Worm (Caenorhabditis elegans) whole organism, L1 larva: Measurements from ENCODE around the gene C06A8.8.

Experiments used
- C04F5.9 ChIP-seq: sonication (generic microtip); optimal IDR thresholded peaks from 2 replicates; lab custom pipeline; 2016; ENCODE audit warnings: missing genetic modification characterization, missing compliant biosample characterization
- C34B4.2 ChIP-seq: sonication (generic microtip); optimal IDR thresholded peaks from 2 replicates; lab custom pipeline; 2017; ENCODE audit warnings: mild to moderate bottlenecking, missing genetic modification characterization, missing compliant biosample characterization
- F16B12.6 ChIP-seq: fragments of 150-350 bp; optimal IDR thresholded peaks from 2 replicates; lab custom pipeline; 2014; ENCODE audit warnings: missing biosample characterization, missing genetic modification characterization
- Y116A8C.19 ChIP-seq: sonication (generic microtip); optimal IDR thresholded peaks from 2 replicates; lab custom pipeline; 2016; ENCODE audit warnings: missing compliant biosample characterization, missing genetic modification characterization, borderline replicate concordance
- ama-1 ChIP-seq: fragments of 150-350 bp; optimal IDR thresholded peaks from 2 replicates; lab custom pipeline; 2014
- blmp-1 ChIP-seq: fragments of 150-350 bp; optimal IDR thresholded peaks from 2 replicates; lab custom pipeline; 2014; ENCODE audit warnings: missing biosample characterization, missing genetic modification characterization
- ceh-88 ChIP-seq: fragments of 200-800 bp; sonication (Bioruptor generic); IDR thresholded peaks from 2 replicates; pipeline ENCODE4 v1.3.6; 2022; ENCODE audit warnings: missing genetic modification characterization, missing compliant biosample characterization
- ceh-90 ChIP-seq: sonication (generic microtip); optimal IDR thresholded peaks from 2 replicates; lab custom pipeline; 2016; ENCODE audit warnings: missing genetic modification characterization, missing compliant biosample characterization
- dpl-1 ChIP-seq, 3 experiments: fragments of 150-350 bp in 2 of 3; sonication (generic microtip) in 1 of 3; optimal IDR thresholded peaks; 2 replicates each; lab custom pipeline; 2014 to 2017; ENCODE audit warnings: missing biosample characterization in 3 of 3, missing genetic modification characterization in 3 of 3, missing genetic modification reagents in 3 of 3
- dsc-1 ChIP-seq: sonication (generic microtip); optimal IDR thresholded peaks from 2 replicates; lab custom pipeline; 2016; ENCODE audit warnings: mild to moderate bottlenecking, missing genetic modification characterization, missing compliant biosample characterization
- efl-1 ChIP-seq, 4 experiments: fragments of 150-350 bp; optimal IDR thresholded peaks in 3 of 4; peaks in 1 of 4; 1 replicate in 1 of 4; 2 replicates in 3 of 4; lab custom pipeline; 2014; ENCODE audit warnings: missing biosample characterization in 2 of 4, missing genetic modification characterization in 2 of 4, missing genetic modification reagents in 2 of 4
- egl-13 ChIP-seq: sonication (generic microtip); optimal IDR thresholded peaks from 2 replicates; lab custom pipeline; 2016; ENCODE audit warnings: missing genotype, missing genetic modification reagents, missing genetic modification characterization, missing compliant biosample characterization
- elt-3 ChIP-seq, 6 experiments: fragments of 150-350 bp in 1 of 6; sonication (generic microtip); optimal IDR thresholded peaks; 2 replicates each; lab custom pipeline; 2017 to 2018; ENCODE audit warnings: missing biosample characterization in 6 of 6, missing genetic modification characterization in 6 of 6, inconsistent platforms in 1 of 6
- ets-5 ChIP-seq: fragments of 200-800 bp; sonication (Bioruptor generic); IDR thresholded peaks from 2 replicates; pipeline ENCODE4 v1.3.6; 2022; ENCODE audit warnings: missing genetic modification characterization, missing compliant biosample characterization
- fkh-10 ChIP-seq: sonication (generic microtip); optimal IDR thresholded peaks from 2 replicates; lab custom pipeline; 2017; ENCODE audit warnings: missing biosample characterization, missing genetic modification reagents, missing genetic modification characterization
- fos-1 ChIP-seq: fragments of 150-350 bp; optimal IDR thresholded peaks from 2 replicates; lab custom pipeline; 2014; ENCODE audit warnings: missing biosample characterization, missing genetic modification characterization
- grh-1 ChIP-seq: fragments of 200-800 bp; sonication (Bioruptor generic); IDR thresholded peaks from 2 replicates; pipeline ENCODE4 v1.3.6; 2022; ENCODE audit warnings: missing genetic modification reagents, missing genetic modification characterization, missing compliant biosample characterization
- irx-1 ChIP-seq: sonication (generic microtip); optimal IDR thresholded peaks from 2 replicates; lab custom pipeline; 2016; ENCODE audit warnings: missing genetic modification characterization, missing compliant biosample characterization
- isw-1 ChIP-seq: fragments of 200-800 bp; sonication (Bioruptor generic); IDR thresholded peaks from 2 replicates; pipeline ENCODE4 v1.3.6; 2022; ENCODE audit warnings: missing genetic modification characterization, missing compliant biosample characterization
- jun-1 ChIP-seq: fragments of 150-350 bp; optimal IDR thresholded peaks from 2 replicates; lab custom pipeline; 2014; ENCODE audit warnings: missing biosample characterization, missing genetic modification reagents, missing genetic modification characterization
- lin-13 ChIP-seq: fragments of 150-350 bp; optimal IDR thresholded peaks from 2 replicates; lab custom pipeline; 2014; ENCODE audit warnings: missing biosample characterization, missing genetic modification reagents, missing genetic modification characterization
- lin-14 ChIP-seq: fragments of 200-800 bp; sonication (Bioruptor generic); optimal IDR thresholded peaks from 2 replicates; lab custom pipeline; 2018; ENCODE audit warnings: mild to moderate bottlenecking, missing genetic modification characterization, moderate library complexity, missing compliant biosample characterization
- lin-39 ChIP-seq: fragments of 150-350 bp; optimal IDR thresholded peaks from 2 replicates; lab custom pipeline; 2014; ENCODE audit warnings: missing biosample characterization, missing genetic modification reagents, missing genetic modification characterization
- mdl-1 ChIP-seq, 2 experiments: fragments of 150-350 bp; optimal IDR thresholded peaks; 2 replicates each; lab custom pipeline; 2014 to 2017; ENCODE audit warnings: missing biosample characterization in 2 of 2, missing genetic modification characterization in 2 of 2, inconsistent platforms in 1 of 2
- mep-1 ChIP-seq: fragments of 150-350 bp; optimal IDR thresholded peaks from 2 replicates; lab custom pipeline; 2014; ENCODE audit warnings: missing biosample characterization, missing genetic modification characterization
- nhr-12 ChIP-seq: sonication (generic microtip); optimal IDR thresholded peaks from 2 replicates; lab custom pipeline; 2017; ENCODE audit warnings: missing biosample characterization, missing genetic modification characterization
- nhr-237 ChIP-seq: fragments of 150-350 bp; optimal IDR thresholded peaks from 2 replicates; lab custom pipeline; 2014; ENCODE audit warnings: missing biosample characterization, missing genetic modification characterization
- nhr-28 ChIP-seq: fragments of 150-350 bp; optimal IDR thresholded peaks from 2 replicates; lab custom pipeline; 2014; ENCODE audit warnings: missing biosample characterization, missing genetic modification characterization
- nhr-47 ChIP-seq: sonication (generic microtip); optimal IDR thresholded peaks from 2 replicates; lab custom pipeline; 2016; ENCODE audit warnings: mild to moderate bottlenecking, missing genetic modification characterization, moderate library complexity, missing compliant biosample characterization
- nhr-76 ChIP-seq: sonication (generic microtip); optimal IDR thresholded peaks from 2 replicates; lab custom pipeline; 2017; ENCODE audit warnings: missing biosample characterization, missing genetic modification characterization
- nhr-77 ChIP-seq: fragments of 150-350 bp; optimal IDR thresholded peaks from 2 replicates; lab custom pipeline; 2014; ENCODE audit warnings: missing biosample characterization, missing genetic modification characterization
- nhr-90 ChIP-seq: sonication (generic microtip); optimal IDR thresholded peaks from 2 replicates; lab custom pipeline; 2016; ENCODE audit warnings: mild to moderate bottlenecking, missing genetic modification characterization, missing compliant biosample characterization; ENCODE audit not compliant: poor library complexity
- pqm-1 ChIP-seq: sonication (generic microtip); optimal IDR thresholded peaks from 3 replicates; lab custom pipeline; 2017; ENCODE audit warnings: missing biosample characterization, missing genetic modification characterization
- snpc-4 ChIP-seq: fragments of 150-350 bp; optimal IDR thresholded peaks from 2 replicates; lab custom pipeline; 2014; ENCODE audit warnings: missing biosample characterization, missing genetic modification characterization
- sup-37 ChIP-seq: fragments of 200-800 bp; sonication (Bioruptor generic); optimal IDR thresholded peaks from 2 replicates; lab custom pipeline; 2018; ENCODE audit warnings: mild to moderate bottlenecking, missing genetic modification characterization, missing compliant biosample characterization
- swsn-7 ChIP-seq: sonication (generic microtip); optimal IDR thresholded peaks from 2 replicates; lab custom pipeline; 2016; ENCODE audit warnings: missing genetic modification characterization, missing compliant biosample characterization
- tbx-2 ChIP-seq: sonication (generic microtip); optimal IDR thresholded peaks from 2 replicates; lab custom pipeline; 2016; ENCODE audit warnings: missing genetic modification characterization, missing compliant biosample characterization
- tlp-1 ChIP-seq: fragments of 150-350 bp; optimal IDR thresholded peaks from 2 replicates; lab custom pipeline; 2014; ENCODE audit warnings: missing biosample characterization, missing genetic modification characterization
- unc-130 ChIP-seq: fragments of 150-350 bp; optimal IDR thresholded peaks from 2 replicates; lab custom pipeline; 2017; ENCODE audit warnings: missing biosample characterization, missing genetic modification characterization, inconsistent platforms
- unc-30 ChIP-seq: sonication (generic microtip); optimal IDR thresholded peaks from 2 replicates; lab custom pipeline; 2017; ENCODE audit warnings: missing biosample characterization, missing genetic modification characterization
- unc-86 ChIP-seq: sonication (generic microtip); optimal IDR thresholded peaks from 2 replicates; lab custom pipeline; 2016; ENCODE audit warnings: missing genetic modification characterization, missing compliant biosample characterization
- unc-98 ChIP-seq: fragments of 200-800 bp; sonication (Bioruptor generic); IDR thresholded peaks from 2 replicates; pipeline ENCODE4 v1.3.6; 2022; ENCODE audit warnings: missing genetic modification characterization, missing compliant biosample characterization
- ztf-11 ChIP-seq, 2 experiments: sonication (generic microtip); optimal IDR thresholded peaks; 2 replicates each; lab custom pipeline; 2016 to 2017; ENCODE audit warnings: missing genetic modification characterization in 2 of 2, missing biosample characterization in 1 of 2, missing compliant biosample characterization in 1 of 2
- ztf-4 ChIP-seq: fragments of 150-350 bp; optimal IDR thresholded peaks from 2 replicates; lab custom pipeline; 2014; ENCODE audit warnings: missing biosample characterization, missing genetic modification characterization

The C06A8.8 gene

DNA sequence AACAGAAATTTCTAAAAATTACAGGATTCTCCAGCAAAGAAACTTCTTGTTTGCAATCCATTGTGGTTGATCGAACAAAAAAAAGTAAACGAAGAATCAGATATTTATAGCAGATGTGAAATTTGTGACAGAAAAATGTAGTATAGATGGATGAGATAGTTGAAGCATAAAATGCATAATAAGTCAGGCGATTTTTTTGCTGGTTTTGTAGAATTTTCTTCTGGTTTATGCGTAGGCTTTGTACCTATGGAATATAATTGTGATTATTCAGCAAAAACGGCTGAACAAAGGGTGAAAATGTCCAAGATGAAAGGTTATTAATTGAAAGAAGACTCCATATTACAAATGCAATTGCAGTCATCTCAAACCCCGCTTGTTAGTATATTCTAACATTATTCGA, 6.4 kb downstream of the C06A8.8 start, which contains the start of gene srh-39:
srh-39 (minus strand) TSS at position 101 of the 400 bp plus-strand sequence.
- TF ChIP-seq efl-1 (optimal IDR thresholded peaks at IDR 0.05; lab: Kevin White, UChicago) (no peak), efl-1 (GFP tag; optimal IDR thresholded peaks at IDR 0.05 in 1 of 2; lab: Kevin White, UChicago) (no peak), nhr-90 (tag; lab: Kevin White, UChicago) (no peak), lin-14 (GFP tag; lab: Kevin White, UChicago) (no peak), grh-1 (no peak), lin-13 (GFP tag; lab: Kevin White, UChicago) (no peak)

DNA sequence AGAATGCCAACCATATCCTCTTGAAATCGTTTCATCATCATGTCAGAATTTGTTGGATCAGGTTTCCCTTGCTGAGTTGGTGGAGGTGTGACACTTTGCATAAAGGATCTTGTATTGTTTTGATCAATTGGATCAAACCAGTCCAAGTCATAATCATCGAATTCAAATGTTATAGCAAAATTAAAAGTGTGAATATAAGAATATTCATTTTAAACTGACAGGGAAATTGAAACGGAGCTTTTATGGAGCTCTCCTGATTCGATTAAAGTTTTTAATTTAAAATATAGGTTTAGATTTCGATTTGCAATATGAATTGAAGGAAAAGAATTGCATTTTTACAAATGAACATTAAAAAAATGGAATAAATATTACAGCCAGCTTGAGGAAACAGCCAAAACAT, 8.2 kb downstream of the C06A8.8 start, which contains the start of gene B0228.9:
B0228.9 (minus strand) TSS at position 101 of the 400 bp plus-strand sequence.
- TF ChIP-seq ceh-88 (GFP tag; lab: Robert Waterston, UW) (no peak), mep-1 (tag; lab: Kevin White, UChicago) (no peak), unc-86 (tag; lab: Kevin White, UChicago) (no peak), fkh-10 (no peak), ztf-11 (tag; optimal IDR thresholded peaks at IDR 0.05; lab: Kevin White, UChicago) (no peak), nhr-76 (tag; lab: Kevin White, UChicago) (no peak), fos-1 (tag; lab: Kevin White, UChicago) (no peak), dsc-1 (tag; lab: Kevin White, UChicago) (no peak), F16B12.6 (tag; lab: Kevin White, UChicago) (no peak), tlp-1 (no peak), nhr-47 (tag; lab: Kevin White, UChicago) (no peak), mdl-1 (tag; optimal IDR thresholded peaks at IDR 0.05; lab: Kevin White, UChicago) (no peak), tbx-2 (tag; lab: Kevin White, UChicago) (no peak), jun-1 (no peak), ztf-4 (tag; lab: Kevin White, UChicago) (no peak), unc-98 (GFP tag; lab: Robert Waterston, UW) (no peak)

DNA sequence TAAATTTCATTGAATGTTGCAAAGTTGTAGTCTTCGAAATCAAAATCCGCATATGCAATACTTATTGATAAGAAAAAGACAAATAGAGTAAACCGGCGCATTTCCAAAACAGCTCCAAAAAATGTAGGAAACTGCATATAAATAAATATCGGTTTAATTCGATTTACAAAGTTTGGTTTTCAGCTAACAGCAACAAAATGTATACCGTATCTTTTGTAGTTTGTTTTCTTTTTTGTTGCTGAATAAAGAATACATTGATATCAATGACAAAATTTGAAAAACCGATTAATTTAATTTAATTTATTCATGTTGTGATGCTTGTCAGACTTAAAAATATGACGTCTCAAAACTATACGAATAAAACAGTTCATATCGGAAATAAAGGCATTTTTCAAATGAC, 10.4 kb downstream of the C06A8.8 start, which contains the start of gene B0228.8:
B0228.8 (minus strand) TSS at position 101 of the 400 bp plus-strand sequence.
- TF ChIP-seq C34B4.2 (tag; lab: Kevin White, UChicago) (no peak), irx-1 (tag; lab: Kevin White, UChicago) (no peak), dpl-1 (GFP tag; optimal IDR thresholded peaks at IDR 0.05; lab: Kevin White, UChicago) (no peak), C04F5.9 (tag; lab: Kevin White, UChicago) (no peak), Y116A8C.19 (no peak)
- TF ChIP-seq, all 84 proteins: peak for 0

DNA sequence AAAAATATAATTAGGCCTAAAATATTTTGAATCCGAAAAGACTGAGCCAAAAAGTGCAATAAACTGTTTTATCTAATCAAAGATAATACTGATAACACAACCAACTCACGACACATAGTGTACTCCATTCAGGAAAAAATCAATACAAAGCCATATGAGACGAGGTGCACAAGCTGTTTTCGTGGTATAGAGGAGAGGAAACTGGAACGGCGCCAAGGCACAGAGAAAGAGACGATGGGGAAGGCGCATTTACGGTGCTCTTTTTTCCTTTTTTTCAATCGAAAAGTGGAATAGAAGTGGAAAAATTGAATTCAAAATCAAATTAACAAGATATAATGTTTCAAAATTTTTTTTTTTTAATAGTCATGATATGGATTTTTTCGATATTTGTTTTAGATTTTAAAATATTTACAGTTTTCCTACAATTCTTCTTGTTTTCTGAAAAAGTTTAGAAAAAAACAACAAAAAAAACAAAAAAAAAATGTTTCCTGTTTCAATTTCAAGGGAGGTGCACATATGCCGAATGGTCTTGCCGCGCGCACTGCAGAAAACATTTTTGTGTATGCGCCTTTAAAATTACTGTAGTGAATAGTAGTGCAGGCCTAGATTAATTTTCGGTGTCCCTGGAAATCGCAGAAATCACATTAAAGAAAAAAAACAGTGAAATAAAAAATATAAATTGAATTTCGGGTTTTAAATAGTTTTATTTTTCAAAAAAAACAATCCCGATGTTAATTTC, 13.3 kb downstream of the C06A8.8 start, which contains the start of gene B0228.7:
B0228.7 (minus strand) TSS at position 627 of the 739 bp plus-strand sequence.
- TF ChIP-seq unc-130 (no peak), grh-1 (no peak), elt-3 (tag; optimal IDR thresholded peaks at IDR 0.05; lab: Kevin White, UChicago) (no peak), ets-5 (GFP tag; lab: Robert Waterston, UW) (no peak), blmp-1 (tag; lab: Kevin White, UChicago) (no peak), snpc-4 (tag; lab: Kevin White, UChicago) (no peak), ztf-4 (tag; lab: Kevin White, UChicago) (no peak), lin-13 (GFP tag; lab: Kevin White, UChicago) (no peak), ceh-90 (no peak), ztf-11 (tag; optimal IDR thresholded peaks at IDR 0.05; lab: Kevin White, UChicago) (no peak), isw-1 (GFP tag; lab: Robert Waterston, UW) (no peak), nhr-76 (tag; lab: Kevin White, UChicago) (no peak), nhr-28 (tag; lab: Kevin White, UChicago) (no peak), fos-1 (tag; lab: Kevin White, UChicago) (no peak), ama-1 (lab: Kevin White, UChicago) (no peak), sup-37 (no peak), mep-1 (tag; lab: Kevin White, UChicago) (no peak), egl-13 (no peak), nhr-12 (tag; lab: Kevin White, UChicago) (no peak), nhr-237 (tag; lab: Kevin White, UChicago) (no peak), tbx-2 (tag; lab: Kevin White, UChicago) (no peak), lin-14 (GFP tag; lab: Kevin White, UChicago) (peak; percentile 37), pqm-1 (tag; lab: Kevin White, UChicago) (no peak), nhr-47 (tag; lab: Kevin White, UChicago) (peak; percentile 29), lin-39 (tag; lab: Kevin White, UChicago) (no peak), nhr-77 (tag; lab: Kevin White, UChicago) (no peak), unc-30 (no peak), swsn-7 (tag; lab: Kevin White, UChicago) (no peak), efl-1 (optimal IDR thresholded peaks at IDR 0.05; lab: Kevin White, UChicago) (peak; percentile 50 to 61), efl-1 (GFP tag; optimal IDR thresholded peaks at IDR 0.05 in 1 of 2; lab: Kevin White, UChicago) (peak in 1 of 2 experiments; percentile 93), irx-1 (tag; lab: Kevin White, UChicago) (no peak)
